Worm (Caenorhabditis elegans): ENCODE results near the gene egl-26.
A peak's percentile ranks its signal among the peaks of the same experiment; 100 is the strongest.

egl-26 gene

ce11 chrII:95177-95576, 25.7 kb downstream of the egl-26 start, which contains the start of gene C50D2.7:
Gene C50D2.7 (minus strand): TSS chrII:95277.
- no peak for TF ChIP-seq dpl-1 (GFP tag; optimal IDR thresholded peaks at IDR 0.05)
- no peak for TF ChIP-seq pax-3 (tag; optimal IDR thresholded peaks at IDR 0.05)
- no peak for TF ChIP-seq vab-15 (tag; optimal IDR thresholded peaks at IDR 0.05)
- TF ChIP-seq unc-62 (GFP tag; optimal IDR thresholded peaks at IDR 0.05): no peak
- TF ChIP-seq efl-1 (optimal IDR thresholded peaks at IDR 0.05): no peak
- no peak for TF ChIP-seq efl-1 (GFP tag; optimal IDR thresholded peaks at IDR 0.05 in 1 of 2)
- no peak for TF ChIP-seq nhr-84 (tag; optimal IDR thresholded peaks at IDR 0.05)
- no peak for TF ChIP-seq ceh-88 (GFP tag; IDR thresholded peaks at IDR 0.05)
- TF ChIP-seq nhr-11 (tag; optimal IDR thresholded peaks at IDR 0.05): no peak
- no peak for TF ChIP-seq snpc-4 (tag; optimal IDR thresholded peaks at IDR 0.05)
- no peak for TF ChIP-seq lir-3 (tag; optimal IDR thresholded peaks at IDR 0.05; ENCODE audit: poor library complexity)
- TF ChIP-seq skn-1 (tag; optimal IDR thresholded peaks at IDR 0.05): no peak
- no peak for TF ChIP-seq snu-23 (GFP tag; optimal IDR thresholded peaks at IDR 0.05)
- no peak for TF ChIP-seq C16A3.4 (tag; optimal IDR thresholded peaks at IDR 0.05)
- TF ChIP-seq nhr-19 (GFP tag; conservative IDR thresholded peaks at IDR 0.05): no peak

- TF ChIP-seq C34B4.2 (tag; optimal IDR thresholded peaks at IDR 0.05): no peak
- TF ChIP-seq snu-23 (GFP tag; optimal IDR thresholded peaks at IDR 0.05): peak; percentile 73
- no peak for TF ChIP-seq nhr-237 (tag; optimal IDR thresholded peaks at IDR 0.05)
- TF ChIP-seq grh-1 (GFP tag; IDR thresholded peaks at IDR 0.05): no peak
- TF ChIP-seq nhr-90 (tag; optimal IDR thresholded peaks at IDR 0.05; ENCODE audit: poor library complexity): peak; percentile 75
- no peak for TF ChIP-seq vab-15 (tag; optimal IDR thresholded peaks at IDR 0.05)
- TF ChIP-seq nhr-12 (tag; optimal IDR thresholded peaks at IDR 0.05): no peak
- peak; percentile 24 for TF ChIP-seq nhr-77 (tag; optimal IDR thresholded peaks at IDR 0.05)
- no peak for TF ChIP-seq pqm-1 (tag; optimal IDR thresholded peaks at IDR 0.05)
- TF ChIP-seq nhr-28 (tag; optimal IDR thresholded peaks at IDR 0.05): no peak
- no peak for TF ChIP-seq snpc-4 (tag; optimal IDR thresholded peaks at IDR 0.05)
- peak; percentile 19 for TF ChIP-seq rnt-1 (tag; optimal IDR thresholded peaks at IDR 0.05)
- peak; percentile 22 for TF ChIP-seq blmp-1 (tag; optimal IDR thresholded peaks at IDR 0.05)
- peak; percentile 79 for TF ChIP-seq swsn-7 (tag; optimal IDR thresholded peaks at IDR 0.05)
- TF ChIP-seq nhr-71 (tag; optimal IDR thresholded peaks at IDR 0.05): peak; percentile 84
- no peak for TF ChIP-seq nhr-11 (tag; optimal IDR thresholded peaks at IDR 0.05)
- TF ChIP-seq alr-1 (tag; optimal IDR thresholded peaks at IDR 0.05; ENCODE audit: borderline replicate concordance): peak; percentile 92
- TF ChIP-seq nhr-47 (tag; optimal IDR thresholded peaks at IDR 0.05): peak; percentile 89
- peak; percentile 58 to 62 for TF ChIP-seq lin-35 (GFP tag; optimal IDR thresholded peaks at IDR 0.05)
- no peak for TF ChIP-seq unc-130 (tag; optimal IDR thresholded peaks at IDR 0.05)
- no peak for TF ChIP-seq efl-3 (GFP tag; optimal IDR thresholded peaks at IDR 0.05)
- TF ChIP-seq zag-1 (tag; optimal IDR thresholded peaks at IDR 0.05): no peak
- peak; percentile 28 for TF ChIP-seq F16B12.6 (tag; optimal IDR thresholded peaks at IDR 0.05)
- peak; percentile 54 for TF ChIP-seq C04F5.9 (tag; optimal IDR thresholded peaks at IDR 0.05)
- TF ChIP-seq fkh-4 (tag; optimal IDR thresholded peaks at IDR 0.05; ENCODE audit: borderline replicate concordance): no peak
- no peak for TF ChIP-seq tlp-1 (tag; optimal IDR thresholded peaks at IDR 0.05)
- peak; percentile 38 for TF ChIP-seq ceh-8 (GFP tag; optimal IDR thresholded peaks at IDR 0.05)
- no peak for TF ChIP-seq aha-1 (tag; optimal IDR thresholded peaks at IDR 0.05)
- TF ChIP-seq mep-1 (tag; optimal IDR thresholded peaks at IDR 0.05): peak; percentile 55
- peak; percentile 74 to 81 for TF ChIP-seq lsy-2 (tag; optimal IDR thresholded peaks at IDR 0.05)
- TF ChIP-seq isw-1 (GFP tag; IDR thresholded peaks at IDR 0.05): peak; percentile 79
- peak; percentile 28 for TF ChIP-seq lin-15B (tag; optimal IDR thresholded peaks at IDR 0.05)
- TF ChIP-seq ces-1 (GFP tag; optimal IDR thresholded peaks at IDR 0.05): no peak
- TF ChIP-seq elt-3 (tag; optimal IDR thresholded peaks at IDR 0.05): no peak
- TF ChIP-seq nhr-85 (tag): peak; percentile 86
- peak; percentile 53 for TF ChIP-seq unc-86 (tag; optimal IDR thresholded peaks at IDR 0.05)
- peak; percentile 46 for TF ChIP-seq pax-3 (tag; optimal IDR thresholded peaks at IDR 0.05)
- no peak for TF ChIP-seq lir-3 (tag; optimal IDR thresholded peaks at IDR 0.05; ENCODE audit: poor library complexity)
- no peak for TF ChIP-seq ceh-63 (GFP tag; optimal IDR thresholded peaks at IDR 0.05)
- no peak for TF ChIP-seq nhr-84 (tag; optimal IDR thresholded peaks at IDR 0.05)
- TF ChIP-seq xbp-1 (tag; optimal IDR thresholded peaks at IDR 0.05): peak; percentile 74
- TF ChIP-seq pag-3 (tag; optimal IDR thresholded peaks at IDR 0.05; ENCODE audit: borderline replicate concordance, insufficient read depth): no peak
Observed at ce11 chrII:97992-98763, 28.7 kb downstream of the egl-26 start, which contains the start of the genes luc-7L3 and sftb-6. Gene luc-7L3 (minus strand): TSS chrII:98027. Gene sftb-6 (plus strand): TSS chrII:98404.

All from whole organism, L1 larva.